1 fruit fly cellular context compared by ENCODE assay signal in the genomic region with DNA sequence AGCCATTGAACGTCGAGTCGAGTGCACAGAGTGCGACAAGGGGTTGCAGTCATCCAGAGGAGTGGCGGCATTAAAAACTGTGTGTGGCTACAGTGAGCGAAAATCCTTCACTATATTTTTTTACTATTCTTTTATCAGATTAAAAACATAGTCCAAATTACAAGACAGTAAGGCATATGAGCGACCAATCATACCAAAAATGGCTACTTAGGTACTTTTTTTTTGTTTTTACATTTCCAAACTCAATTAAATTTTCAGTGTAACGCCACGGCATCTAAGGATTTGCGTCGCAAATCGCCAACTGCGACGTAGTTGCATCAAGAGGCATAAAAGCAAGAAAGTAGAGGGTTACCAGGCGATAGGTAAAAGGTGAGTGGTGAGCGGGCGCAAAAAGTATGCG.
TF ChIP-seq lines count a peak whose summit lies in the region.

No protein-coding gene starts in this region.

TF ChIP-seq in whole organism, embryonic, 481 proteins besides CTCF, POLR2A, EP300 and RAD21 (continued from another document and continues in another):
- TF ChIP-seq PHDP (tag; optimal IDR thresholded peaks at IDR 0.05; lab: Kevin White, UChicago) = peak; percentile 51
- TF ChIP-seq bab2 (GFP tag; optimal IDR thresholded peaks at IDR 0.05; lab: Kevin White, UChicago) = no peak
- peak; percentile 1 for TF ChIP-seq CG31365 (tag; optimal IDR thresholded peaks at IDR 0.05; lab: Kevin White, UChicago)
- TF ChIP-seq Camta (GFP tag; optimal IDR thresholded peaks at IDR 0.05; lab: Kevin White, UChicago) = peak; percentile 46
- peak; percentile 35; the same call in 1 of the 2 replicates for TF ChIP-seq CG32532 (GFP tag; IDR thresholded peaks at IDR 0.05; lab: Robert Waterston, UW)
- TF ChIP-seq kni (GFP tag; optimal IDR thresholded peaks at IDR 0.05; lab: Kevin White, UChicago) = no peak
- no peak for TF ChIP-seq CG12299 (tag; optimal IDR thresholded peaks at IDR 0.05; lab: Kevin White, UChicago)
- no peak for TF ChIP-seq CG10147 (GFP tag; optimal IDR thresholded peaks at IDR 0.05; lab: Kevin White, UChicago)
- peak; percentile 44 for TF ChIP-seq az2 (GFP tag; optimal IDR thresholded peaks at IDR 0.05; lab: Kevin White, UChicago)
- TF ChIP-seq Kr (GFP tag; optimal IDR thresholded peaks at IDR 0.05; lab: Kevin White, UChicago) = no peak
- no peak for TF ChIP-seq CG4730 (GFP tag; IDR thresholded peaks at IDR 0.05; lab: Robert Waterston, UW)
- TF ChIP-seq CG14014 (GFP tag; IDR thresholded peaks at IDR 0.05; lab: Robert Waterston, UW) = peak; percentile 47; the same call in 1 of the 2 replicates
- TF ChIP-seq CG4707 (GFP tag; optimal IDR thresholded peaks at IDR 0.05; lab: Kevin White, UChicago) = no peak
- peak; percentile 57 for TF ChIP-seq ATbp (GFP tag; optimal IDR thresholded peaks at IDR 0.05; lab: Kevin White, UChicago)
- no peak for TF ChIP-seq CG6254 (GFP tag; optimal IDR thresholded peaks at IDR 0.05; lab: Kevin White, UChicago)
- no peak for TF ChIP-seq bigmax (GFP tag; optimal IDR thresholded peaks at IDR 0.05; lab: Kevin White, UChicago)
- TF ChIP-seq CG2129 (GFP tag; IDR thresholded peaks at IDR 0.05; lab: Robert Waterston, UW; ENCODE audit: partially characterized antibody) = no peak
- no peak for TF ChIP-seq z (GFP tag; IDR thresholded peaks at IDR 0.05; lab: Robert Waterston, UW)
- TF ChIP-seq Spps (tag; optimal IDR thresholded peaks at IDR 0.05; lab: Kevin White, UChicago) = no peak
- TF ChIP-seq chn (GFP tag; optimal IDR thresholded peaks at IDR 0.05; lab: Kevin White, UChicago) = peak; percentile 33
- no peak for TF ChIP-seq stwl (tag; optimal IDR thresholded peaks at IDR 0.05; lab: Kevin White, UChicago)
- no peak for TF ChIP-seq Hey (tag; optimal IDR thresholded peaks at IDR 0.05; lab: Kevin White, UChicago)
- no peak for TF ChIP-seq ab (GFP tag; optimal IDR thresholded peaks at IDR 0.05; lab: Kevin White, UChicago)
- no peak for TF ChIP-seq CG10209 (GFP tag; optimal IDR thresholded peaks at IDR 0.05; lab: Kevin White, UChicago)
- no peak for TF ChIP-seq nerfin-2 (GFP tag; IDR thresholded peaks at IDR 0.05; lab: Robert Waterston, UW; ENCODE audit: partially characterized antibody)
- TF ChIP-seq bbx (GFP tag; IDR thresholded peaks at IDR 0.05; lab: Robert Waterston, UW; ENCODE audit: partially characterized antibody) = no peak
- TF ChIP-seq gem (tag; optimal IDR thresholded peaks at IDR 0.05; lab: Kevin White, UChicago) = peak; percentile 74
- no peak for TF ChIP-seq Sry-β (GFP tag; optimal IDR thresholded peaks at IDR 0.05; lab: Kevin White, UChicago)
- TF ChIP-seq Mrtf (GFP tag; IDR thresholded peaks at IDR 0.05; lab: Robert Waterston, UW) = no peak
- TF ChIP-seq CG32767 (GFP tag; IDR thresholded peaks at IDR 0.05; lab: Robert Waterston, UW) = peak; percentile 62
- no peak for TF ChIP-seq shn (GFP tag; optimal IDR thresholded peaks at IDR 0.05; lab: Kevin White, UChicago)
- TF ChIP-seq Drgx (GFP tag; IDR thresholded peaks at IDR 0.05; lab: Robert Waterston, UW) = 0 out of 2 replicates have a peak, but pooled peaks have one; percentile 21
- TF ChIP-seq CG11695 (GFP tag; IDR thresholded peaks at IDR 0.05; lab: Robert Waterston, UW) = no peak
- no peak for TF ChIP-seq hkb (optimal IDR thresholded peaks at IDR 0.05; lab: Kevin White, UChicago)
- TF ChIP-seq hkb (GFP tag; IDR thresholded peaks at IDR 0.05; lab: Robert Waterston, UW) = peak; percentile 61
- peak; percentile 55 for TF ChIP-seq lmd (GFP tag; IDR thresholded peaks at IDR 0.05; lab: Robert Waterston, UW)
- TF ChIP-seq CG18262 (tag; optimal IDR thresholded peaks at IDR 0.05; lab: Kevin White, UChicago) = peak; percentile 53
- TF ChIP-seq CG31441 (GFP tag; IDR thresholded peaks at IDR 0.05; lab: Robert Waterston, UW) = peak; percentile 53; the same call in 1 of the 2 replicates
- peak; percentile 84 for TF ChIP-seq Ets65A (GFP tag; lab: Kevin White, UChicago)
- TF ChIP-seq Oli (tag; optimal IDR thresholded peaks at IDR 0.05; lab: Kevin White, UChicago) = peak; percentile 50
- TF ChIP-seq CG5180 (GFP tag; optimal IDR thresholded peaks at IDR 0.05; lab: Kevin White, UChicago) = peak; percentile 9
- TF ChIP-seq CG12769 (tag; optimal IDR thresholded peaks at IDR 0.05; lab: Kevin White, UChicago) = peak; percentile 26
- TF ChIP-seq CG11560 (tag; IDR thresholded peaks at IDR 0.05; lab: Robert Waterston, UW) = no peak; the same call in 2 of the 3 replicates
- TF ChIP-seq dati (GFP tag; IDR thresholded peaks at IDR 0.05; lab: Robert Waterston, UW) = no peak
- TF ChIP-seq bsh (GFP tag; optimal IDR thresholded peaks at IDR 0.05; lab: Kevin White, UChicago) = peak in 1 of 2 experiments; percentile 79
- TF ChIP-seq Poxn (GFP tag; IDR thresholded peaks at IDR 0.05; lab: Robert Waterston, UW) = 0 out of 2 replicates have a peak, but pooled peaks have one; percentile 7
- TF ChIP-seq sim (GFP tag; IDR thresholded peaks at IDR 0.05; lab: Robert Waterston, UW) = 0 out of 2 replicates have a peak, but pooled peaks have one; percentile 38
- no peak for TF ChIP-seq fd64A (GFP tag; optimal IDR thresholded peaks at IDR 0.05; lab: Kevin White, UChicago)
- no peak; the same call in 1 of the 2 replicates for TF ChIP-seq E2f2 (GFP tag; IDR thresholded peaks at IDR 0.05; lab: Robert Waterston, UW)
- no peak for TF ChIP-seq sima (GFP tag; optimal IDR thresholded peaks at IDR 0.05; lab: Kevin White, UChicago)
- no peak for TF ChIP-seq Rx (GFP tag; IDR thresholded peaks at IDR 0.05; lab: Robert Waterston, UW)
- TF ChIP-seq croc (GFP tag; conservative IDR thresholded peaks at IDR 0.05; lab: Robert Waterston, UW) = peak; percentile 45; the same call in 2 of the 3 replicates
- TF ChIP-seq CG10366 (GFP tag; IDR thresholded peaks at IDR 0.05; lab: Robert Waterston, UW) = peak; percentile 52
- TF ChIP-seq CG30403 (GFP tag; optimal IDR thresholded peaks at IDR 0.05; lab: Kevin White, UChicago) = peak; percentile 23
- TF ChIP-seq Fer1 (GFP tag; optimal IDR thresholded peaks at IDR 0.05; lab: Kevin White, UChicago) = peak; percentile 24
- no peak for TF ChIP-seq CG12236 (GFP tag; optimal IDR thresholded peaks at IDR 0.05; lab: Kevin White, UChicago)
- TF ChIP-seq crc (GFP tag; optimal IDR thresholded peaks at IDR 0.05; lab: Kevin White, UChicago) = peak; percentile 13
- peak; percentile 59 for TF ChIP-seq Blimp-1 (GFP tag; optimal IDR thresholded peaks at IDR 0.05; lab: Kevin White, UChicago)
- no peak for TF ChIP-seq HLH54F (GFP tag; optimal IDR thresholded peaks at IDR 0.05; lab: Kevin White, UChicago)
- TF ChIP-seq esg (GFP tag; conservative IDR thresholded peaks at IDR 0.05; lab: Robert Waterston, UW) = peak; percentile 19; the same call in 1 of the 2 replicates
- TF ChIP-seq CG11085 (GFP tag; IDR thresholded peaks at IDR 0.05; lab: Robert Waterston, UW) = no peak
- no peak for TF ChIP-seq Dbx (GFP tag; IDR thresholded peaks at IDR 0.05; lab: Robert Waterston, UW)
- TF ChIP-seq CoRest (tag; optimal IDR thresholded peaks at IDR 0.05; lab: Kevin White, UChicago) = peak; percentile 33
- no peak for TF ChIP-seq CG10565 (GFP tag; optimal IDR thresholded peaks at IDR 0.05; lab: Kevin White, UChicago)
- no peak for TF ChIP-seq Scr (GFP tag; IDR thresholded peaks at IDR 0.05; lab: Robert Waterston, UW; ENCODE audit: partially characterized antibody)
- no peak for TF ChIP-seq Bdp1 (GFP tag; optimal IDR thresholded peaks at IDR 0.05; lab: Kevin White, UChicago)
- TF ChIP-seq CkIIα-i1 (GFP tag; IDR thresholded peaks at IDR 0.05; lab: Robert Waterston, UW) = no peak
- peak; percentile 27 for TF ChIP-seq CG10654 (GFP tag; optimal IDR thresholded peaks at IDR 0.05; lab: Kevin White, UChicago)
- TF ChIP-seq CG11696 (GFP tag; IDR thresholded peaks at IDR 0.05; lab: Robert Waterston, UW) = 0 out of 2 replicates have a peak, but pooled peaks have one; percentile 33
- no peak for TF ChIP-seq danr (GFP tag; IDR thresholded peaks at IDR 0.05; lab: Robert Waterston, UW)
- TF ChIP-seq CG8388 (GFP tag; optimal IDR thresholded peaks at IDR 0.05; lab: Kevin White, UChicago) = peak; percentile 60
- no peak for TF ChIP-seq maf-S (GFP tag; optimal IDR thresholded peaks at IDR 0.05; lab: Kevin White, UChicago)
- no peak for TF ChIP-seq tap (tag; optimal IDR thresholded peaks at IDR 0.05; lab: Kevin White, UChicago)
- no peak for TF ChIP-seq CG34376 (GFP tag; optimal IDR thresholded peaks at IDR 0.05; lab: Kevin White, UChicago)
- peak; percentile 64 for TF ChIP-seq unpg (GFP tag; optimal IDR thresholded peaks at IDR 0.05; lab: Kevin White, UChicago)
- TF ChIP-seq so (GFP tag; IDR thresholded peaks at IDR 0.05; lab: Robert Waterston, UW) = 0 out of 3 replicates have a peak, but pooled peaks have one; percentile 19
- 0 out of 2 replicates have a peak, but pooled peaks have one; percentile 9 for TF ChIP-seq CG9932 (GFP tag; IDR thresholded peaks at IDR 0.05; lab: Robert Waterston, UW)
- TF ChIP-seq CG10321 (GFP tag; IDR thresholded peaks at IDR 0.05; lab: Robert Waterston, UW) = 0 out of 2 replicates have a peak, but pooled peaks have one; percentile 18
- peak; percentile 46 for TF ChIP-seq Chrac-16 (GFP tag; optimal IDR thresholded peaks at IDR 0.05; lab: Kevin White, UChicago)
- peak; percentile 15 for TF ChIP-seq CG9817 (tag; optimal IDR thresholded peaks at IDR 0.05; lab: Kevin White, UChicago)
- no peak for TF ChIP-seq CG2199 (GFP tag; IDR thresholded peaks at IDR 0.05; lab: Robert Waterston, UW)
- TF ChIP-seq nom (GFP tag; optimal IDR thresholded peaks at IDR 0.05; lab: Kevin White, UChicago) = no peak
- TF ChIP-seq dysf (GFP tag; IDR thresholded peaks at IDR 0.05; lab: Robert Waterston, UW) = peak; percentile 19; the same call in 1 of the 3 replicates
- TF ChIP-seq CG8290 (GFP tag; optimal IDR thresholded peaks at IDR 0.05; lab: Kevin White, UChicago) = no peak
- no peak for TF ChIP-seq CG8290 (tag; optimal IDR thresholded peaks at IDR 0.05; lab: Kevin White, UChicago)
- TF ChIP-seq salm (tag; optimal IDR thresholded peaks at IDR 0.05; lab: Kevin White, UChicago) = no peak
- 0 out of 2 replicates have a peak, but pooled peaks have one; percentile 23 for TF ChIP-seq Gsc (GFP tag; IDR thresholded peaks at IDR 0.05; lab: Robert Waterston, UW)
- 0 out of 2 replicates have a peak, but pooled peaks have one; percentile 16 for TF ChIP-seq E2f1 (GFP tag; IDR thresholded peaks at IDR 0.05; lab: Robert Waterston, UW)
- TF ChIP-seq CG2889 (GFP tag; IDR thresholded peaks at IDR 0.05; lab: Robert Waterston, UW) = no peak
- no peak for TF ChIP-seq CG14050 (GFP tag; IDR thresholded peaks at IDR 0.05; lab: Robert Waterston, UW)
- no peak for TF ChIP-seq NFAT (GFP tag; IDR thresholded peaks at IDR 0.05; lab: Robert Waterston, UW)
- peak; percentile 17 for TF ChIP-seq pros (GFP tag; optimal IDR thresholded peaks at IDR 0.05; lab: Kevin White, UChicago)
- TF ChIP-seq CG12744 (GFP tag; optimal IDR thresholded peaks at IDR 0.05; lab: Kevin White, UChicago) = no peak
- TF ChIP-seq dan (GFP tag; IDR thresholded peaks at IDR 0.05; lab: Robert Waterston, UW) = no peak
- TF ChIP-seq CG16813 (GFP tag; IDR thresholded peaks at IDR 0.05; lab: Robert Waterston, UW; ENCODE audit: partially characterized antibody) = no peak
- TF ChIP-seq CG15479 (GFP tag; optimal IDR thresholded peaks at IDR 0.05; lab: Kevin White, UChicago) = no peak
- no peak for TF ChIP-seq CG12659 (GFP tag; optimal IDR thresholded peaks at IDR 0.05; lab: Kevin White, UChicago)
- TF ChIP-seq CG6272 (GFP tag; IDR thresholded peaks at IDR 0.05; lab: Robert Waterston, UW) = peak; percentile 34; the same call in 1 of the 2 replicates
- no peak for TF ChIP-seq inv (GFP tag; IDR thresholded peaks at IDR 0.05; lab: Robert Waterston, UW; ENCODE audit: partially characterized antibody)
- no peak for TF ChIP-seq CG3995 (GFP tag; optimal IDR thresholded peaks at IDR 0.05; lab: Kevin White, UChicago)
- peak; percentile 35 for TF ChIP-seq pnt (GFP tag; optimal IDR thresholded peaks at IDR 0.05; lab: Kevin White, UChicago)
- peak; percentile 53 for TF ChIP-seq CG7786 (GFP tag; optimal IDR thresholded peaks at IDR 0.05; lab: Kevin White, UChicago)
- TF ChIP-seq Myb (GFP tag; optimal IDR thresholded peaks at IDR 0.05; lab: Kevin White, UChicago) = no peak
- TF ChIP-seq CG17612 (GFP tag; IDR thresholded peaks at IDR 0.05; lab: Robert Waterston, UW) = no peak
- peak; percentile 55 for TF ChIP-seq CG7839 (tag; optimal IDR thresholded peaks at IDR 0.05; lab: Kevin White, UChicago)
- TF ChIP-seq knrl (GFP tag; IDR thresholded peaks at IDR 0.05; lab: Robert Waterston, UW; ENCODE audit: partially characterized antibody) = no peak
- TF ChIP-seq tna (GFP tag; IDR thresholded peaks at IDR 0.05; lab: Robert Waterston, UW; ENCODE audit: partially characterized antibody) = no peak
- TF ChIP-seq pita (GFP tag; optimal IDR thresholded peaks at IDR 0.05; lab: Kevin White, UChicago) = no peak
- TF ChIP-seq bowl (GFP tag; IDR thresholded peaks at IDR 0.05; lab: Robert Waterston, UW) = no peak
- peak; percentile 27 for TF ChIP-seq ind (GFP tag; optimal IDR thresholded peaks at IDR 0.05; lab: Kevin White, UChicago)
- peak in 1 of 2 experiments; percentile 47 for TF ChIP-seq chif (GFP tag; optimal IDR thresholded peaks at IDR 0.05; lab: Kevin White, UChicago)
- TF ChIP-seq Usf (GFP tag; optimal IDR thresholded peaks at IDR 0.05; lab: Kevin White, UChicago) = peak; percentile 24
- no peak for TF ChIP-seq CG13296 (GFP tag; optimal IDR thresholded peaks at IDR 0.05; lab: Kevin White, UChicago)
- no peak for TF ChIP-seq CG4282 (GFP tag; optimal IDR thresholded peaks at IDR 0.05; lab: Kevin White, UChicago)
- no peak for TF ChIP-seq wek (GFP tag; optimal IDR thresholded peaks at IDR 0.05; lab: Kevin White, UChicago)
- peak; percentile 4 for TF ChIP-seq CG17385 (GFP tag; optimal IDR thresholded peaks at IDR 0.05; lab: Kevin White, UChicago)
- peak; percentile 16 for TF ChIP-seq caup (GFP tag; optimal IDR thresholded peaks at IDR 0.05; lab: Kevin White, UChicago; ENCODE audit: severe bottlenecking)
- peak; percentile 2 for TF ChIP-seq CG10431 (GFP tag; optimal IDR thresholded peaks at IDR 0.05; lab: Kevin White, UChicago)
- TF ChIP-seq insv (GFP tag; optimal IDR thresholded peaks at IDR 0.05; lab: Kevin White, UChicago) = no peak
- no peak for TF ChIP-seq CG30020 (tag; optimal IDR thresholded peaks at IDR 0.05; lab: Kevin White, UChicago)
- no peak for TF ChIP-seq schlank (tag; optimal IDR thresholded peaks at IDR 0.05; lab: Kevin White, UChicago)
- peak; percentile 39 for TF ChIP-seq onecut (GFP tag; IDR thresholded peaks at IDR 0.05; lab: Robert Waterston, UW)
- no peak for TF ChIP-seq al (GFP tag; IDR thresholded peaks at IDR 0.05; lab: Robert Waterston, UW)
- TF ChIP-seq CG3163 (GFP tag; optimal IDR thresholded peaks at IDR 0.05; lab: Kevin White, UChicago) = no peak
- no peak for TF ChIP-seq Jarid2 (GFP tag; optimal IDR thresholded peaks at IDR 0.05; lab: Kevin White, UChicago)
- no peak for TF ChIP-seq Hand (GFP tag; optimal IDR thresholded peaks at IDR 0.05; lab: Kevin White, UChicago)
